Worm (Caenorhabditis elegans): Measurements from ENCODE around the gene Y42G9A.1.

Y42G9A.1 gene

ce11 chrIII:6123647-6124046 lies 26.1 kb upstream of the Y42G9A.1 start (continued):
- TF ChIP-seq spr-1 (tag; optimal IDR thresholded peaks at IDR 0.05) (no peak), nhr-48 (tag; optimal IDR thresholded peaks at IDR 0.05) (no peak), dmd-6 (GFP tag; IDR thresholded peaks at IDR 0.05) (no peak), rbr-2 (tag; optimal IDR thresholded peaks at IDR 0.05) (peak; percentile 15), hlh-11 (tag; optimal IDR thresholded peaks at IDR 0.05) (no peak), attf-4 (tag; optimal IDR thresholded peaks at IDR 0.05) (no peak), Y75B8A.6 (GFP tag; IDR thresholded peaks at IDR 0.05) (0 out of 2 replicates have a peak, but pooled peaks have one; percentile 37), T26A8.4 (GFP tag; IDR thresholded peaks at IDR 0.05) (0 out of 2 replicates have a peak, but pooled peaks have one; percentile 52), duxl-1 (tag; optimal IDR thresholded peaks at IDR 0.05; ENCODE audit: poor library complexity) (no peak), lin-38 (GFP tag; IDR thresholded peaks at IDR 0.05) (peak; percentile 45), sdz-12 (GFP tag; optimal IDR thresholded peaks at IDR 0.05) (no peak), snpc-4 (tag; optimal IDR thresholded peaks at IDR 0.05) (no peak), php-3 (GFP tag; IDR thresholded peaks at IDR 0.05) (peak; percentile 42; the same call in 1 of the 2 replicates), snpc-1.2 (GFP tag; IDR thresholded peaks at IDR 0.05) (no peak; the same call in 1 of the 2 replicates), mxl-2 (GFP tag; conservative IDR thresholded peaks at IDR 0.05) (no peak), mep-1 (tag; optimal IDR thresholded peaks at IDR 0.05) (no peak), nhr-111 (GFP tag; optimal IDR thresholded peaks at IDR 0.05) (peak; percentile 33), mdt-29 (GFP tag; IDR thresholded peaks at IDR 0.05) (0 out of 2 replicates have a peak, but pooled peaks have one; percentile 22), ztf-11 (tag; optimal IDR thresholded peaks at IDR 0.05) (no peak), lsy-2 (tag; optimal IDR thresholded peaks at IDR 0.05) (peak; percentile 13 to 23), ceh-28 (tag; optimal IDR thresholded peaks at IDR 0.05) (no peak), set-16 (GFP tag; IDR thresholded peaks at IDR 0.05) (no peak), F37D6.2 (tag; optimal IDR thresholded peaks at IDR 0.05) (no peak), ceh-44 (GFP tag; IDR thresholded peaks at IDR 0.05) (no peak), lir-3 (tag; optimal IDR thresholded peaks at IDR 0.05) (no peak), lin-15B (tag; optimal IDR thresholded peaks at IDR 0.05) (no peak), nhr-25 (tag; optimal IDR thresholded peaks at IDR 0.05; ENCODE audit: borderline replicate concordance, insufficient read depth) (no peak), unc-62 (GFP tag; optimal IDR thresholded peaks at IDR 0.05 in 1 of 2) (no peak), unc-62 (tag; optimal IDR thresholded peaks at IDR 0.05) (no peak), ceh-20 (GFP tag; IDR thresholded peaks at IDR 0.05) (no peak), unc-130 (GFP tag; optimal IDR thresholded peaks at IDR 0.05) (no peak), Y5F2A.4 (GFP tag; optimal IDR thresholded peaks at IDR 0.05) (peak; percentile 11), fkh-10 (GFP tag; optimal IDR thresholded peaks at IDR 0.05) (no peak), nhr-10 (tag; optimal IDR thresholded peaks at IDR 0.05) (no peak), hlh-30 (tag; optimal IDR thresholded peaks at IDR 0.05; ENCODE audit: insufficient read depth) (no peak), daf-8 (GFP tag; IDR thresholded peaks at IDR 0.05) (no peak), spr-3 (GFP tag; optimal IDR thresholded peaks at IDR 0.05) (no peak), mdl-1 (tag; optimal IDR thresholded peaks at IDR 0.05) (no peak), zip-11 (GFP tag; IDR thresholded peaks at IDR 0.05) (no peak), dmd-9 (GFP tag; IDR thresholded peaks at IDR 0.05) (no peak), mes-2 (tag; optimal IDR thresholded peaks at IDR 0.05; ENCODE audit: poor library complexity, severe bottlenecking) (peak; percentile 15), zfp-3 (GFP tag; conservative IDR thresholded peaks at IDR 0.05) (no peak; the same call in 1 of the 2 replicates), daf-19 (GFP tag; conservative IDR thresholded peaks at IDR 0.05) (peak; percentile 76), lim-7 (GFP tag; IDR thresholded peaks at IDR 0.05) (peak; percentile 52; the same call in 1 of the 2 replicates), T20F7.1 (GFP tag; optimal IDR thresholded peaks at IDR 0.05) (no peak), F49E8.2 (tag; optimal IDR thresholded peaks at IDR 0.05; ENCODE audit: borderline replicate concordance) (no peak), ama-1 (optimal IDR thresholded peaks at IDR 0.05) (peak; percentile 41), ceh-32 (tag; optimal IDR thresholded peaks at IDR 0.05; ENCODE audit: poor library complexity) (no peak)

Data from whole organism, L4 larva.